Fruit fly (Drosophila melanogaster): ENCODE results near the gene CG14257.
A peak's percentile ranks its signal among the peaks of the same experiment; 100 is the strongest.

The CG14257 gene

dm6 chr3R:27130551-27131161, 55.0 kb downstream of the CG14257 start (continued):
- TF ChIP-seq Fer2 (tag; optimal IDR thresholded peaks at IDR 0.05): no peak
- TF ChIP-seq Ssrp (tag; optimal IDR thresholded peaks at IDR 0.05): no peak
- no peak for TF ChIP-seq CG14965 (GFP tag; optimal IDR thresholded peaks at IDR 0.05; ENCODE audit: borderline replicate concordance)
- TF ChIP-seq Adf1 (GFP tag; IDR thresholded peaks at IDR 0.05): peak; percentile 36; the same call in 1 of the 2 replicates
- TF ChIP-seq CG12769 (tag; optimal IDR thresholded peaks at IDR 0.05): peak; percentile 65
- no peak for TF ChIP-seq CG17912 (GFP tag; optimal IDR thresholded peaks at IDR 0.05)
- TF ChIP-seq CG10366 (GFP tag; IDR thresholded peaks at IDR 0.05): no peak
- no peak for TF ChIP-seq psq (GFP tag; optimal IDR thresholded peaks at IDR 0.05)
- no peak for TF ChIP-seq MTF-1 (GFP tag; optimal IDR thresholded peaks at IDR 0.05; ENCODE audit: borderline replicate concordance)

dm6 chr3R:27131408-27131807, 55.7 kb downstream of the CG14257 start:
- TF ChIP-seq Side (GFP tag; optimal IDR thresholded peaks at IDR 0.05) (peak; percentile 64), CG17912 (GFP tag; optimal IDR thresholded peaks at IDR 0.05) (no peak), CG10543 (GFP tag; optimal IDR thresholded peaks at IDR 0.05) (peak; percentile 57), chm (GFP tag; IDR thresholded peaks at IDR 0.05) (no peak), CG3163 (GFP tag; optimal IDR thresholded peaks at IDR 0.05) (peak; percentile 19), jigr1 (GFP tag; IDR thresholded peaks at IDR 0.05) (no peak), CG13775 (GFP tag; optimal IDR thresholded peaks at IDR 0.05) (no peak), esg (GFP tag; conservative IDR thresholded peaks at IDR 0.05) (no peak), Deaf1 (tag; optimal IDR thresholded peaks at IDR 0.05) (no peak), sim (GFP tag; IDR thresholded peaks at IDR 0.05) (no peak), CG4282 (GFP tag; optimal IDR thresholded peaks at IDR 0.05) (peak; percentile 3), Atf-2 (GFP tag; optimal IDR thresholded peaks at IDR 0.05) (no peak), lola (GFP tag; optimal IDR thresholded peaks at IDR 0.05) (no peak), ind (GFP tag; optimal IDR thresholded peaks at IDR 0.05) (no peak), NC2α (GFP tag; optimal IDR thresholded peaks at IDR 0.05) (no peak), CG4730 (GFP tag; IDR thresholded peaks at IDR 0.05) (no peak), CG13894 (tag; optimal IDR thresholded peaks at IDR 0.05) (peak; percentile 57), Adf1 (GFP tag; IDR thresholded peaks at IDR 0.05) (no peak; the same call in 1 of the 2 replicates), eyg (GFP tag; optimal IDR thresholded peaks at IDR 0.05) (peak; percentile 43), CG13624 (GFP tag; optimal IDR thresholded peaks at IDR 0.05) (peak; percentile 32), CG7357 (GFP tag; IDR thresholded peaks at IDR 0.05) (no peak), YL-1 (GFP tag; optimal IDR thresholded peaks at IDR 0.05) (no peak), Chrac-16 (GFP tag; optimal IDR thresholded peaks at IDR 0.05) (no peak), otp (GFP tag; IDR thresholded peaks at IDR 0.05) (no peak), CkIIα-i1 (GFP tag; IDR thresholded peaks at IDR 0.05) (no peak), Hr3 (GFP tag; optimal IDR thresholded peaks at IDR 0.05) (no peak), Asciz (GFP tag; optimal IDR thresholded peaks at IDR 0.05) (peak; percentile 35), CG15073 (GFP tag; optimal IDR thresholded peaks at IDR 0.05) (no peak), cg (GFP tag; optimal IDR thresholded peaks at IDR 0.05) (no peak), CG7839 (tag; optimal IDR thresholded peaks at IDR 0.05) (no peak), Ptx1 (GFP tag; IDR thresholded peaks at IDR 0.05) (no peak), Hr78 (GFP tag; optimal IDR thresholded peaks at IDR 0.05) (no peak), CG6791 (GFP tag; IDR thresholded peaks at IDR 0.05; ENCODE audit: partially characterized antibody) (no peak), CG15011 (GFP tag; optimal IDR thresholded peaks at IDR 0.05) (peak; percentile 56), slbo (GFP tag; IDR thresholded peaks at IDR 0.05) (no peak), CG11398 (GFP tag; optimal IDR thresholded peaks at IDR 0.05) (peak; percentile 29), sug (tag; optimal IDR thresholded peaks at IDR 0.05) (peak; percentile 0), Camta (GFP tag; optimal IDR thresholded peaks at IDR 0.05) (peak; percentile 39), CG4617 (GFP tag; optimal IDR thresholded peaks at IDR 0.05; ENCODE audit: borderline replicate concordance) (no peak), Jarid2 (GFP tag; optimal IDR thresholded peaks at IDR 0.05) (peak; percentile 15), mirr (GFP tag; optimal IDR thresholded peaks at IDR 0.05) (peak; percentile 54), luna (GFP tag; optimal IDR thresholded peaks at IDR 0.05) (peak; percentile 70)

All from whole organism, embryonic.